Worm (Caenorhabditis elegans) whole organism, L1 larva: ENCODE results near the gene F52E10.4.

Source experiments
- F16B12.6 ChIP-seq: fragments of 150-350 bp; optimal IDR thresholded peaks from 2 replicates; lab custom pipeline; 2014; ENCODE audit warnings: missing biosample characterization, missing genetic modification characterization
- aly-2 ChIP-seq: fragments of 150-350 bp; optimal IDR thresholded peaks from 2 replicates; lab custom pipeline; 2014; ENCODE audit warnings: missing biosample characterization, missing genetic modification characterization
- ces-1 ChIP-seq: fragments of 150-350 bp; optimal IDR thresholded peaks from 2 replicates; lab custom pipeline; 2014; ENCODE audit warnings: missing biosample characterization, missing genetic modification reagents, missing genetic modification characterization
- efl-1 ChIP-seq, 4 experiments: fragments of 150-350 bp; optimal IDR thresholded peaks in 3 of 4; peaks in 1 of 4; 1 replicate in 1 of 4; 2 replicates in 3 of 4; lab custom pipeline; 2014; ENCODE audit warnings: missing biosample characterization in 2 of 4, missing genetic modification characterization in 2 of 4, missing genetic modification reagents in 2 of 4
- fkh-10 ChIP-seq: sonication (generic microtip); optimal IDR thresholded peaks from 2 replicates; lab custom pipeline; 2017; ENCODE audit warnings: missing biosample characterization, missing genetic modification reagents, missing genetic modification characterization
- lsy-2 ChIP-seq, 2 experiments: fragments of 150-350 bp; optimal IDR thresholded peaks; 2 replicates each; lab custom pipeline; 2014; ENCODE audit warnings: missing biosample characterization in 2 of 2, missing genetic modification characterization in 2 of 2
- skn-1 ChIP-seq: fragments of 150-350 bp; optimal IDR thresholded peaks from 2 replicates; lab custom pipeline; 2014; ENCODE audit warnings: missing biosample characterization, missing genetic modification characterization
- unc-62 ChIP-seq: fragments of 150-350 bp; optimal IDR thresholded peaks from 2 replicates; lab custom pipeline; 2014; ENCODE audit warnings: missing biosample characterization, missing genetic modification reagents, missing genetic modification characterization
- unc-86 ChIP-seq: sonication (generic microtip); optimal IDR thresholded peaks from 2 replicates; lab custom pipeline; 2016; ENCODE audit warnings: missing genetic modification characterization, missing compliant biosample characterization
- ztf-4 ChIP-seq: fragments of 150-350 bp; optimal IDR thresholded peaks from 2 replicates; lab custom pipeline; 2014; ENCODE audit warnings: missing biosample characterization, missing genetic modification characterization

- no peak for TF ChIP-seq ces-1 (GFP tag; lab: Kevin White, UChicago)
- no peak for TF ChIP-seq unc-62 (GFP tag; lab: Kevin White, UChicago)
- no peak for TF ChIP-seq skn-1 (tag; lab: Kevin White, UChicago)
- no peak for TF ChIP-seq aly-2
- no peak for TF ChIP-seq efl-1 (optimal IDR thresholded peaks at IDR 0.05; lab: Kevin White, UChicago)
- TF ChIP-seq efl-1 (GFP tag; optimal IDR thresholded peaks at IDR 0.05 in 1 of 2; lab: Kevin White, UChicago), result no peak
- TF ChIP-seq ztf-4, result no peak
- TF ChIP-seq F16B12.6, result no peak
- TF ChIP-seq fkh-10 (GFP tag; lab: Kevin White, UChicago), result no peak
- no peak for TF ChIP-seq lsy-2 (tag; optimal IDR thresholded peaks at IDR 0.05; lab: Kevin White, UChicago)
- TF ChIP-seq unc-86 (tag; lab: Kevin White, UChicago), result no peak
Observed at ce11 chrX:16306164-16306563, 13.3 kb upstream of the F52E10.4 start, which contains the start of gene twk-22.
